Fruit fly (Drosophila melanogaster) whole organism, embryonic: ENCODE measurements around the gene CG10694.

Experiments used
- Ada2b ChIP-seq: fragments of 200-800 bp; sonication (Bioruptor generic); IDR thresholded peaks from 2 replicates; pipeline ENCODE4 v1.3.6; 2022; ENCODE audit warnings: missing biosample characterization, missing genetic modification characterization
- Atf6 ChIP-seq: fragments of 200-800 bp; sonication (Bioruptor generic); IDR thresholded peaks from 2 replicates; pipeline ENCODE4 v1.3.6; 2022; ENCODE audit warnings: missing biosample characterization, missing genetic modification characterization
- CG10209 ChIP-seq: fragments of 200-800 bp; sonication (Bioruptor generic); optimal IDR thresholded peaks from 3 replicates; lab custom pipeline; 2017; ENCODE audit warnings: missing biosample characterization, mild to moderate bottlenecking, missing genetic modification characterization, missing genetic modification reagents
- CG12155 ChIP-seq: fragments of 200-800 bp; sonication (Bioruptor generic); optimal IDR thresholded peaks from 3 replicates; lab custom pipeline; 2016; ENCODE audit warnings: missing biosample characterization, missing genetic modification characterization
- CG12391 ChIP-seq: fragments of 200-800 bp; sonication (Bioruptor generic); optimal IDR thresholded peaks from 3 replicates; lab custom pipeline; 2018; ENCODE audit warnings: missing biosample characterization, mild to moderate bottlenecking, missing genetic modification characterization, moderate library complexity
- CG12659 ChIP-seq: fragments of 200-800 bp; sonication (Bioruptor generic); optimal IDR thresholded peaks from 3 replicates; lab custom pipeline; 2017; ENCODE audit warnings: mild to moderate bottlenecking, missing biosample characterization, missing genetic modification reagents, missing genetic modification characterization
- CG13624 ChIP-seq: fragments of 200-800 bp; sonication (Bioruptor generic); optimal IDR thresholded peaks from 2 replicates; lab custom pipeline; 2016; ENCODE audit warnings: missing biosample characterization, missing genetic modification characterization
- CG1602 ChIP-seq: fragments of 200-800 bp; sonication (Bioruptor generic); optimal IDR thresholded peaks from 3 replicates; lab custom pipeline; 2016; ENCODE audit warnings: missing biosample characterization, missing genetic modification characterization
- CG17361 ChIP-seq: fragments of 200-800 bp; sonication (Bioruptor generic); IDR thresholded peaks from 3 replicates; pipeline ENCODE4 v1.3.6; 2022; ENCODE audit warnings: missing biosample characterization, missing genetic modification characterization
- CG17829 ChIP-seq: fragments of 200-800 bp; optimal IDR thresholded peaks from 2 replicates; lab custom pipeline; 2019; ENCODE audit warnings: missing biosample characterization, mild to moderate bottlenecking, missing genetic modification characterization, moderate library complexity
- CG18262 ChIP-seq: fragments of 200-800 bp; optimal IDR thresholded peaks from 3 replicates; lab custom pipeline; 2019; ENCODE audit warnings: missing biosample characterization, mild to moderate bottlenecking, missing genetic modification characterization, moderate library complexity
- CG30020 ChIP-seq: fragments of 200-800 bp; optimal IDR thresholded peaks from 2 replicates; lab custom pipeline; 2019; ENCODE audit warnings: missing biosample characterization, mild to moderate bottlenecking, missing genetic modification characterization, moderate library complexity
- CG3065 ChIP-seq: fragments of 200-800 bp; sonication (Bioruptor generic); optimal IDR thresholded peaks from 2 replicates; lab custom pipeline; 2016; ENCODE audit warnings: missing biosample characterization, missing genetic modification characterization
- CG32532 ChIP-seq: fragments of 200-800 bp; sonication (Bioruptor generic); IDR thresholded peaks from 2 replicates; pipeline ENCODE4 v1.3.6; 2022; ENCODE audit warnings: missing biosample characterization, missing genetic modification characterization
- CG3281 ChIP-seq: fragments of 200-800 bp; sonication (Bioruptor generic); optimal IDR thresholded peaks from 3 replicates; lab custom pipeline; 2017; ENCODE audit warnings: missing biosample characterization, mild to moderate bottlenecking, missing genetic modification characterization
- CG3995 ChIP-seq: fragments of 200-800 bp; sonication (Bioruptor generic); optimal IDR thresholded peaks from 3 replicates; lab custom pipeline; 2016; ENCODE audit warnings: missing biosample characterization, missing genetic modification characterization
- CG5953 ChIP-seq: fragments of 200-800 bp; sonication (Bioruptor generic); IDR thresholded peaks from 2 replicates; pipeline ENCODE4 v1.3.6; 2022; ENCODE audit warnings: missing biosample characterization, missing genetic modification characterization
- CG6813 ChIP-seq: fragments of 200-800 bp; sonication (Bioruptor generic); optimal IDR thresholded peaks from 2 replicates; lab custom pipeline; 2017; ENCODE audit warnings: missing biosample characterization, missing genetic modification characterization, mild to moderate bottlenecking, moderate library complexity, missing genetic modification reagents
- CG7928 ChIP-seq: fragments of 200-800 bp; sonication (Bioruptor generic); optimal IDR thresholded peaks from 2 replicates; lab custom pipeline; 2017; ENCODE audit warnings: missing biosample characterization, mild to moderate bottlenecking, missing genetic modification characterization
- CG8281 ChIP-seq: fragments of 200-800 bp; sonication (Bioruptor generic); optimal IDR thresholded peaks from 2 replicates; lab custom pipeline; 2018; ENCODE audit warnings: missing biosample characterization, mild to moderate bottlenecking, missing genetic modification characterization, moderate library complexity
- CoRest ChIP-seq: fragments of 200-800 bp; sonication (Bioruptor generic); optimal IDR thresholded peaks from 3 replicates; lab custom pipeline; 2018; ENCODE audit warnings: missing biosample characterization, mild to moderate bottlenecking, missing genetic modification characterization, moderate library complexity
- Doc3 ChIP-seq: fragments of 200-800 bp; sonication (Bioruptor generic); IDR thresholded peaks from 3 replicates; pipeline ENCODE4 v1.3.6; 2022; ENCODE audit warnings: missing biosample characterization, missing genetic modification characterization; ENCODE audit not compliant: partially characterized antibody
- Dp ChIP-seq: fragments of 200-800 bp; sonication (Bioruptor generic); optimal IDR thresholded peaks from 2 replicates; lab custom pipeline; 2018; ENCODE audit warnings: missing biosample characterization, mild to moderate bottlenecking, missing genetic modification characterization, moderate library complexity
- Drgx ChIP-seq: fragments of 200-800 bp; sonication (Bioruptor generic); IDR thresholded peaks from 2 replicates; pipeline ENCODE4 v1.3.6; 2022; ENCODE audit warnings: missing biosample characterization, missing genetic modification characterization
- Eip74EF ChIP-seq, 2 experiments: fragments of 200-800 bp in 1 of 2; fragments of >200 bp in 1 of 2; sonication (Bioruptor generic) in 1 of 2; optimal IDR thresholded peaks; 2 replicates each; lab custom pipeline; 2017 to 2019; ENCODE audit warnings: missing biosample characterization in 2 of 2, missing genetic modification characterization in 2 of 2, mild to moderate bottlenecking in 1 of 2, moderate library complexity in 1 of 2
- Ets65A ChIP-seq: fragments of 200-800 bp; sonication (Bioruptor generic); peaks from one replicate; lab custom pipeline; 2016; ENCODE audit warnings: missing biosample characterization, missing genetic modification characterization
- Fer3 ChIP-seq: fragments of 200-800 bp; sonication (Bioruptor generic); optimal IDR thresholded peaks from 2 replicates; lab custom pipeline; 2018; ENCODE audit warnings: missing biosample characterization, mild to moderate bottlenecking, missing genetic modification characterization, moderate library complexity
- GATAe ChIP-seq: fragments of 200-800 bp; sonication (Bioruptor generic); conservative IDR thresholded peaks from 2 replicates; pipeline ENCODE4 v1.3.6; 2022; ENCODE audit warnings: missing biosample characterization, missing genetic modification characterization
- Hr78 ChIP-seq, 2 experiments: fragments of 200-800 bp in 1 of 2; fragments of >200 bp in 1 of 2; sonication (Bioruptor generic) in 1 of 2; optimal IDR thresholded peaks; 2 replicates each; lab custom pipeline; 2017 to 2019; ENCODE audit warnings: missing biosample characterization in 2 of 2, missing genetic modification characterization in 2 of 2, mild to moderate bottlenecking in 1 of 2, moderate library complexity in 1 of 2
- Max ChIP-seq: fragments of 200-800 bp; sonication (Bioruptor generic); optimal IDR thresholded peaks from 2 replicates; lab custom pipeline; 2016; ENCODE audit warnings: missing biosample characterization, mild to moderate bottlenecking, missing genetic modification characterization
- Myb ChIP-seq: fragments of 200-800 bp; sonication (Bioruptor generic); optimal IDR thresholded peaks from 2 replicates; lab custom pipeline; 2016; ENCODE audit warnings: missing biosample characterization, missing genetic modification characterization
- PHDP ChIP-seq: fragments of 200-800 bp; sonication (Bioruptor generic); optimal IDR thresholded peaks from 3 replicates; lab custom pipeline; 2018; ENCODE audit warnings: missing biosample characterization, mild to moderate bottlenecking, missing genetic modification characterization, moderate library complexity
- Xbp1 ChIP-seq: fragments of 200-800 bp; sonication (Bioruptor generic); optimal IDR thresholded peaks from 3 replicates; lab custom pipeline; 2016; ENCODE audit warnings: missing biosample characterization, mild to moderate bottlenecking, missing genetic modification characterization
- Xrp1 ChIP-seq: fragments of 200-800 bp; sonication (Bioruptor generic); IDR thresholded peaks from 2 replicates; pipeline ENCODE4 v1.3.6; 2022; ENCODE audit warnings: missing biosample characterization, missing genetic modification characterization
- bab2 ChIP-seq: fragments of 200-800 bp; sonication (Bioruptor generic); optimal IDR thresholded peaks from 2 replicates; lab custom pipeline; 2016; ENCODE audit warnings: missing biosample characterization, missing genetic modification characterization
- bbx ChIP-seq: fragments of 200-800 bp; sonication (Bioruptor generic); IDR thresholded peaks from 2 replicates; pipeline ENCODE4 v1.3.6; 2022; ENCODE audit warnings: missing biosample characterization, missing genetic modification characterization; ENCODE audit not compliant: partially characterized antibody
- chif ChIP-seq, 2 experiments: fragments of 200-800 bp; sonication (Bioruptor generic); optimal IDR thresholded peaks; 3 replicates each; lab custom pipeline; 2016; ENCODE audit warnings: missing biosample characterization in 2 of 2, missing genetic modification characterization in 2 of 2
- chinmo ChIP-seq: fragments of 200-800 bp; sonication (Bioruptor generic); IDR thresholded peaks from 4 replicates; pipeline ENCODE4 v1.3.6; 2022; ENCODE audit warnings: missing biosample characterization, missing genetic modification characterization; ENCODE audit not compliant: partially characterized antibody
- corto ChIP-seq: fragments of 200-800 bp; sonication (Bioruptor generic); optimal IDR thresholded peaks from 2 replicates; lab custom pipeline; 2016; ENCODE audit warnings: missing biosample characterization, mild to moderate bottlenecking, missing genetic modification characterization, moderate library complexity
- eve ChIP-seq, 2 experiments: fragments of >200 bp; optimal IDR thresholded peaks; 2 replicates each; lab custom pipeline; 2017; ENCODE audit warnings: missing biosample characterization in 2 of 2, missing genetic modification characterization in 2 of 2
- gcm ChIP-seq: fragments of 200-800 bp; sonication (Bioruptor generic); optimal IDR thresholded peaks from 2 replicates; lab custom pipeline; 2019; ENCODE audit warnings: missing biosample characterization, mild to moderate bottlenecking, missing genetic modification characterization, moderate library complexity
- gem ChIP-seq: fragments of 200-800 bp; sonication (Bioruptor generic); optimal IDR thresholded peaks from 2 replicates; lab custom pipeline; 2019; ENCODE audit warnings: missing biosample characterization, mild to moderate bottlenecking, missing genetic modification characterization, moderate library complexity
- grau ChIP-seq: fragments of 200-800 bp; optimal IDR thresholded peaks from 3 replicates; lab custom pipeline; 2019; ENCODE audit warnings: missing biosample characterization, mild to moderate bottlenecking, missing genetic modification characterization, moderate library complexity
- pan ChIP-seq, 4 experiments: fragments of >200 bp in 3 of 4; fragments of 200-800 bp in 1 of 4; sonication (Bioruptor generic) in 1 of 4; optimal IDR thresholded peaks in 3 of 4; IDR thresholded peaks in 1 of 4; 2 replicates each; pipeline versions ENCODE4 v1.3.6 to Lab custom; 2017 to 2022; ENCODE audit warnings: missing biosample characterization in 2 of 4, missing genetic modification characterization in 2 of 4, mixed read lengths in 1 of 4
- pros ChIP-seq: fragments of 200-800 bp; sonication (Bioruptor generic); optimal IDR thresholded peaks from 3 replicates; lab custom pipeline; 2019; ENCODE audit warnings: missing biosample characterization, mild to moderate bottlenecking, missing genetic modification characterization, moderate library complexity
- sens ChIP-seq: fragments of 200-800 bp; sonication (Bioruptor generic); peaks from one replicate; lab custom pipeline; 2016; ENCODE audit warnings: missing biosample characterization, missing genetic modification characterization
- sob ChIP-seq: fragments of 200-800 bp; sonication (Bioruptor generic); IDR thresholded peaks from 2 replicates; pipeline ENCODE4 v1.3.6; 2022; ENCODE audit warnings: missing biosample characterization, missing genetic modification characterization
- tio ChIP-seq: fragments of 200-800 bp; sonication (Bioruptor generic); optimal IDR thresholded peaks from 2 replicates; lab custom pipeline; 2017; ENCODE audit warnings: missing biosample characterization, missing genetic modification characterization, inconsistent platforms
- wdn ChIP-seq: fragments of 200-800 bp; sonication (Bioruptor generic); IDR thresholded peaks from 2 replicates; pipeline ENCODE4 v1.3.6; 2022; ENCODE audit warnings: missing biosample characterization, missing genetic modification characterization
- z ChIP-seq: fragments of 200-800 bp; sonication (Bioruptor generic); IDR thresholded peaks from 3 replicates; pipeline ENCODE4 v1.3.6; 2022; ENCODE audit warnings: missing biosample characterization, missing genetic modification characterization

CG10694 gene

dm6 chr3R:24068830-24069229 is 38.4 kb upstream of the CG10694 start (continued):
- TF ChIP-seq Eip74EF (GFP tag; optimal IDR thresholded peaks at IDR 0.05; lab: Kevin White, UChicago), result no peak
- no peak for TF ChIP-seq Drgx (GFP tag; lab: Robert Waterston, UW)
- TF ChIP-seq GATAe, result no peak
- TF ChIP-seq CG18262, result no peak
- TF ChIP-seq bbx, result no peak
- TF ChIP-seq Dp (GFP tag; lab: Kevin White, UChicago), result no peak
- no peak for TF ChIP-seq sob (GFP tag; lab: Robert Waterston, UW)
- no peak for TF ChIP-seq CG5953
- 0 out of 2 replicates have a peak, but pooled peaks have one; percentile 25 for TF ChIP-seq Atf6
- TF ChIP-seq Xrp1 (GFP tag; lab: Robert Waterston, UW), result peak; percentile 31; the same call in 1 of the 2 replicates
- no peak for TF ChIP-seq chinmo (GFP tag; lab: Robert Waterston, UW)
- peak; percentile 42 for TF ChIP-seq PHDP (tag; lab: Kevin White, UChicago)
- TF ChIP-seq Doc3 (GFP tag; lab: Robert Waterston, UW), result no peak
- peak; percentile 22 for TF ChIP-seq CoRest
- TF ChIP-seq tio (GFP tag; lab: Kevin White, UChicago), result no peak
- no peak for TF ChIP-seq gcm (GFP tag; lab: Kevin White, UChicago)
- peak; percentile 59 for TF ChIP-seq gem (tag; lab: Kevin White, UChicago)
- TF ChIP-seq CG12155 (GFP tag; lab: Kevin White, UChicago), result no peak
- no peak for TF ChIP-seq CG3281
- TF ChIP-seq CG12659 (GFP tag; lab: Kevin White, UChicago), result peak; percentile 4
- no peak for TF ChIP-seq CG3065 (GFP tag; lab: Kevin White, UChicago)
- no peak for TF ChIP-seq CG8281 (tag; lab: Kevin White, UChicago)
- TF ChIP-seq Ada2b (GFP tag; lab: Robert Waterston, UW), result peak; percentile 50; the same call in 1 of the 2 replicates
- no peak for TF ChIP-seq CG7928 (GFP tag; lab: Kevin White, UChicago)
- TF ChIP-seq CG12391 (tag; lab: Kevin White, UChicago), result peak; percentile 13
- no peak for TF ChIP-seq pros (GFP tag; lab: Kevin White, UChicago)
- TF ChIP-seq Max (GFP tag; lab: Kevin White, UChicago), result no peak
- peak; percentile 57; the same call in 1 of the 2 replicates for TF ChIP-seq CG32532 (GFP tag; lab: Robert Waterston, UW)
- peak; percentile 49 for TF ChIP-seq grau (tag; lab: Kevin White, UChicago)
- 0 out of 2 replicates have a peak, but pooled peaks have one; percentile 23 for TF ChIP-seq wdn (GFP tag; lab: Robert Waterston, UW)
- no peak for TF ChIP-seq corto
- no peak for TF ChIP-seq pan (optimal IDR thresholded peaks at IDR 0.05; lab: Kevin White, UChicago)
- TF ChIP-seq pan (GFP tag; optimal IDR thresholded peaks at IDR 0.05 in 1 of 2, IDR thresholded peaks at IDR 0.05 in 1 of 2), result no peak
- TF ChIP-seq chif (GFP tag; optimal IDR thresholded peaks at IDR 0.05; lab: Kevin White, UChicago), result peak in 1 of 2 experiments; percentile 14
- TF ChIP-seq CG10209 (GFP tag; lab: Kevin White, UChicago), result peak; percentile 23
- TF ChIP-seq Fer3 (tag; lab: Kevin White, UChicago), result peak; percentile 3
- TF ChIP-seq CG1602 (GFP tag; lab: Kevin White, UChicago), result no peak
- peak in 1 of 2 experiments; percentile 26 for TF ChIP-seq eve (GFP tag; optimal IDR thresholded peaks at IDR 0.05; lab: Kevin White, UChicago)
- peak; percentile 23 for TF ChIP-seq Xbp1 (GFP tag; lab: Kevin White, UChicago)
- no peak for TF ChIP-seq CG30020
- no peak for TF ChIP-seq Myb
- TF ChIP-seq sens, result peak; percentile 74
- TF ChIP-seq Ets65A, result no peak
- no peak for TF ChIP-seq CG17361
- peak; percentile 24 for TF ChIP-seq CG13624
- no peak for TF ChIP-seq CG3995
- TF ChIP-seq z (GFP tag; lab: Robert Waterston, UW), result no peak
- peak; percentile 22 for TF ChIP-seq bab2 (GFP tag; lab: Kevin White, UChicago)
- TF ChIP-seq CG6813 (GFP tag; lab: Kevin White, UChicago), result no peak
- no peak for TF ChIP-seq CG17829 (tag; lab: Kevin White, UChicago)
- no peak for TF ChIP-seq Hr78 (GFP tag; optimal IDR thresholded peaks at IDR 0.05; lab: Kevin White, UChicago)
